Worm (Caenorhabditis elegans) whole organism, L1 larva: Measurements from ENCODE around the gene B0457.2.

Experiments used
- fkh-4 ChIP-seq: sonication (generic microtip); optimal IDR thresholded peaks from 2 replicates; lab custom pipeline; 2016; ENCODE audit warnings: missing compliant biosample characterization, missing genetic modification characterization, borderline replicate concordance
- fos-1 ChIP-seq: fragments of 150-350 bp; optimal IDR thresholded peaks from 2 replicates; lab custom pipeline; 2014; ENCODE audit warnings: missing biosample characterization, missing genetic modification characterization
- irx-1 ChIP-seq: sonication (generic microtip); optimal IDR thresholded peaks from 2 replicates; lab custom pipeline; 2016; ENCODE audit warnings: missing genetic modification characterization, missing compliant biosample characterization
- sptf-1 ChIP-seq: fragments of 150-350 bp; optimal IDR thresholded peaks from 2 replicates; lab custom pipeline; 2014; ENCODE audit warnings: missing biosample characterization, missing genetic modification characterization
- unc-62 ChIP-seq: fragments of 150-350 bp; optimal IDR thresholded peaks from 2 replicates; lab custom pipeline; 2014; ENCODE audit warnings: missing biosample characterization, missing genetic modification reagents, missing genetic modification characterization

- no peak for TF ChIP-seq sptf-1 (tag; lab: Kevin White, UChicago)
- TF ChIP-seq unc-62 (GFP tag; lab: Kevin White, UChicago), result no peak
- TF ChIP-seq fos-1, result no peak
- no peak for TF ChIP-seq irx-1 (tag; lab: Kevin White, UChicago)
- TF ChIP-seq fkh-4 (tag; lab: Kevin White, UChicago), result no peak
These were observed 4.9 kb downstream of the B0457.2 start for ce11 chrII:8921456-8921855.
